Worm (Caenorhabditis elegans): ENCODE results near the gene str-264.

DNA sequence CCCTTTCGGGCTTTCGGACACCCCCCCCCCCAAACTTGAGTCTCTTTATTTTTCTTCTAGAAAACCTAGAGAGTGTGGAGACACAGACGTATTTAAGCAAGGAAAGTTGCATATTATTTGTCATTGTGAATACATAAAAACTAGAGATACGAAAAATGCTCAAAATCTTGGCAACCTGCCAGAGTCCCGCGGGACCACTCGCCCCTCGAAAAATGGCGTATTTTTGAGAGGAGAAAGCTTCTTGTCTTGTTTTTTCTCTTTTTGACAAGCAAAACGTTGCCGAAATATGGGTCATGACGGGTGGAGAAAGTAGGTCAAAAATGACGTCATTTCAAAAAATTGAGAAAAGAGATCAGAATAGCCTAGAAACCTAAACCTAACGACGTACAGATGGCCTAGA lies 28.0 kb upstream of the str-264 start:
- no peak for TF ChIP-seq skn-1 (tag; optimal IDR thresholded peaks at IDR 0.05)
- TF ChIP-seq unc-62 (GFP tag; optimal IDR thresholded peaks at IDR 0.05): no peak
- TF ChIP-seq ama-1 (optimal IDR thresholded peaks at IDR 0.05): no peak
- TF ChIP-seq nfya-1 (tag; optimal IDR thresholded peaks at IDR 0.05; ENCODE audit: insufficient read depth): no peak
- no peak for TF ChIP-seq unc-39 (tag; optimal IDR thresholded peaks at IDR 0.05)
- no peak for TF ChIP-seq eor-1 (tag; optimal IDR thresholded peaks at IDR 0.05)
- no peak for TF ChIP-seq nhr-12 (tag; optimal IDR thresholded peaks at IDR 0.05)
- TF ChIP-seq snpc-4 (tag; optimal IDR thresholded peaks at IDR 0.05): no peak
- TF ChIP-seq ztf-11 (tag; optimal IDR thresholded peaks at IDR 0.05): no peak

All from whole organism, L3 larva.